Fruit fly (Drosophila melanogaster): ENCODE measurements around the gene CG33110.

DNA sequence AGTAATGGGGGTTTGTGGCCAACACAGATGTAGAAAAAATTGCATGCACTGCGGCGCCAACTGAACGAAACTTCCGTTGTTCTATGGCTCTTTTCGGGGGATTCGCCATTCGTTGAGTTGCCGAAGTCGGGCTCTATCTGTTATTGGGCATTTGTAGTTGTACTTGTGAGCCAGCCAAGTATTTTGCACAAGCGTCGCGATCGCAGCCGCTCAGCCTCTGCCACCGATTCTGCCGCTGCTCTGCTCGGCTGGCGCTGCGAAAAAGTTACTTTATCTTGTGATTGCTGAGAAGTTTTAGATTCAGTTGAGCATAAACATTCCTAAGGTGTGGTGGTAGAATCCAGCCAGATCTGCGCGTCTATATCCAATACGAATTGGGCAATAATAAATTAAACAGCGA lies at the start of gene CG33110:
- TF ChIP-seq Dif (GFP tag; optimal IDR thresholded peaks at IDR 0.05; ENCODE audit: partially characterized antibody) (no peak), rgr (GFP tag; optimal IDR thresholded peaks at IDR 0.05) (no peak), lola (GFP tag; optimal IDR thresholded peaks at IDR 0.05) (no peak)
